Worm (Caenorhabditis elegans) whole organism, L2 larva: ENCODE data around the gene F26G1.11.

Experiments
- ZK546.5 ChIP-seq: sonication (generic microtip); optimal IDR thresholded peaks from 2 replicates; lab custom pipeline; 2017; ENCODE audit warnings: missing biosample characterization, missing genetic modification characterization
- egl-27 ChIP-seq: sonication (generic microtip); optimal IDR thresholded peaks from 3 replicates; lab custom pipeline; 2017; ENCODE audit warnings: missing biosample characterization, missing genetic modification reagents, missing genetic modification characterization
- lin-13 ChIP-seq: fragments of 150-350 bp; optimal IDR thresholded peaks from 2 replicates; lab custom pipeline; 2014; ENCODE audit warnings: missing biosample characterization, missing genetic modification reagents, missing genetic modification characterization
- nhr-11 ChIP-seq: fragments of 150-350 bp; optimal IDR thresholded peaks from 2 replicates; lab custom pipeline; 2014; ENCODE audit warnings: missing biosample characterization, missing genetic modification characterization
- nhr-12 ChIP-seq: fragments of 150-350 bp; optimal IDR thresholded peaks from 2 replicates; lab custom pipeline; 2014; ENCODE audit warnings: missing biosample characterization, missing genetic modification characterization

DNA sequence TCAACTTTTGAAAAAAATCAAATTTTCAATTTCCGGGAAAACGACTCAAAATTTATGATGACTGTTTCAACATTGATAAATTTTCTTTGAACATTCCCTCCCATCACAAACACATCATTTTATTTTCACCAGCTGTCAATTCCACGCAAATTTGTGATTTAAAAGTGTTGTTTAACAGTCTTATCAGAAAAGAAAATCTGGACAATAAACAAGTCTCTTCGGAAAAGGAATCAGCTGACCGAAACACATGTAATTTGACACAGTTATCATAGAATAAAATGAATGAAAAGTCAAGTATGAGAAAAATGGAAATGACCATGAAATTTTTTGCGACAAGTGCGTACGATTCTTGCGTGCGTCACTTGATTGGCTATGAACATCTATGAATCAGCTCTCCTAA, 7.8 kb upstream of the F26G1.11 start:
- no peak for TF ChIP-seq egl-27 (tag; lab: Kevin White, UChicago)
- TF ChIP-seq nhr-12, result no peak
- TF ChIP-seq lin-13 (GFP tag; lab: Kevin White, UChicago), result no peak
- TF ChIP-seq nhr-11, result no peak
- no peak for TF ChIP-seq ZK546.5 (tag; lab: Kevin White, UChicago)
